Worm (Caenorhabditis elegans) whole organism, midembryonic: ENCODE results near the gene ule-5.

Experiments
- T22C8.4 ChIP-seq: fragments of 200-800 bp; sonication (Bioruptor generic); IDR thresholded peaks from 2 replicates; pipeline ENCODE4 v1.3.6; 2022; ENCODE audit warnings: missing genetic modification characterization, missing compliant biosample characterization
- cog-1 ChIP-seq: sonication (generic microtip); optimal IDR thresholded peaks from 2 replicates; lab custom pipeline; 2016; ENCODE audit warnings: missing genetic modification characterization, missing compliant biosample characterization
- flt-1 ChIP-seq: fragments of 200-800 bp; sonication (Bioruptor generic); IDR thresholded peaks from 2 replicates; pipeline ENCODE4 v1.3.6; 2022; ENCODE audit warnings: missing genetic modification characterization, missing compliant biosample characterization
- klf-2 ChIP-seq: fragments of 200-800 bp; sonication (Bioruptor generic); conservative IDR thresholded peaks from 2 replicates; pipeline ENCODE4 v1.3.6; 2022; ENCODE audit warnings: missing genetic modification reagents, missing genetic modification characterization, missing compliant biosample characterization
- med-1 ChIP-seq: sonication (generic microtip); optimal IDR thresholded peaks from 2 replicates; lab custom pipeline; 2017; ENCODE audit warnings: missing genetic modification characterization, mild to moderate bottlenecking, missing compliant biosample characterization, antibody characterized with exemption, missing genetic modification reagents; ENCODE audit not compliant: insufficient read depth
- ref-1 ChIP-seq: fragments of 200-800 bp; sonication (Bioruptor generic); conservative IDR thresholded peaks from 2 replicates; pipeline ENCODE4 v1.3.6; 2022; ENCODE audit warnings: missing genetic modification reagents, missing genetic modification characterization, missing compliant biosample characterization
- tab-1 ChIP-seq: fragments of 200-800 bp; sonication (Bioruptor generic); IDR thresholded peaks from 2 replicates; pipeline ENCODE4 v1.3.6; 2022; ENCODE audit warnings: missing genetic modification characterization, missing compliant biosample characterization
- ztf-23 ChIP-seq: fragments of 200-800 bp; sonication (Bioruptor generic); IDR thresholded peaks from 2 replicates; pipeline ENCODE4 v1.3.6; 2022; ENCODE audit warnings: missing genetic modification reagents, missing genetic modification characterization, missing compliant biosample characterization
- ztf-29 ChIP-seq: fragments of 200-800 bp; sonication (Bioruptor generic); IDR thresholded peaks from 2 replicates; pipeline ENCODE4 v1.3.6; 2022; ENCODE audit warnings: missing genetic modification reagents, missing genetic modification characterization, missing compliant biosample characterization

The ule-5 gene

DNA sequence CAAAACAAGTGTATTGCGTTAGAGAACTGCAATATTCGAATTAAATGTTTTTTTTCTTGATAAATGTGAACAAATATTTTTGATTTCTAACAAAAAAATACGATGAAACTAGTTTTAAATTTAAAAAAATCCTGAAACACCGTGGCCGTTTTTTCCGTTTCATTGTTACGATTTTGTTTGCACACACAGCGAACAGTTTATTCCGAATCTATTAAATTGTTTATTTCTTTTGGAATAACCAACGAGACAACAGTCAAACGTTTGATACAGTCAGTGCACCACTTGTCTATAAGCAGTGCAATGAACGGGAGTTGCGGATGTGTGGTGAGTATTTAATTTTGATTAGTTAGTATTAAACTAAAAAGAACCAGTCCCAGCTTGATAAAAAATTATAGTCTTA is 33.8 kb downstream of the ule-5 start, which contains the start of gene Y62H9A.13:
Gene Y62H9A.13 (plus strand): TSS at position 301 of the 400 bp plus-strand sequence.
- TF ChIP-seq T22C8.4 (GFP tag; lab: Robert Waterston, UW) (no peak), flt-1 (no peak), tab-1 (no peak), klf-2 (GFP tag; lab: Robert Waterston, UW) (no peak), cog-1 (no peak), ztf-23 (no peak), med-1 (GFP tag; lab: Kevin White, UChicago) (no peak), ref-1 (GFP tag; lab: Robert Waterston, UW) (no peak)

DNA sequence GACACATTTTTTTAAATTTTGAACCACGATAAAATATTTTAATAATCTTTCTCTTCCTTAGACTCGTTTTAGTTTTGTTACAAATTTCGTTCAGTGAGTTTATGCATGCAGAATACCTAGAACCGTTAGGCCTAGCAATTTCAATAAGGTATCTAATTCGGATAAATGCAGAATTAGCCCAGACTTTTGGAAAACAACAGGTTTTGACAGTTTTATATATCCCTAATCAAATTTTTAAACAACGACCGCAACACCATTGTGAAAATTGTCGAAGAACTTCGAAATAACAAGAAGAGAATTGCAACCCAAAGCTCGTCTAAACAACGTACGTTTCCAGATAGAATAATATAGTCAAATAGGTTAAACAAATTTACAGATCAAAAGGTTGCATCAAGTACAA is 35.1 kb downstream of the ule-5 start, which contains the start of gene Y62H9A.16:
Gene Y62H9A.16 (plus strand): TSS at position 301 of the 400 bp plus-strand sequence.
- TF ChIP-seq klf-2 (GFP tag; lab: Robert Waterston, UW) = no peak
- TF ChIP-seq flt-1 = no peak
- no peak for TF ChIP-seq tab-1
- TF ChIP-seq med-1 (GFP tag; lab: Kevin White, UChicago) = no peak
- no peak for TF ChIP-seq ref-1 (GFP tag; lab: Robert Waterston, UW)
- no peak for TF ChIP-seq T22C8.4 (GFP tag; lab: Robert Waterston, UW)
- TF ChIP-seq cog-1 = no peak
- no peak for TF ChIP-seq ztf-29 (GFP tag; lab: Robert Waterston, UW)
- no peak for TF ChIP-seq ztf-23

DNA sequence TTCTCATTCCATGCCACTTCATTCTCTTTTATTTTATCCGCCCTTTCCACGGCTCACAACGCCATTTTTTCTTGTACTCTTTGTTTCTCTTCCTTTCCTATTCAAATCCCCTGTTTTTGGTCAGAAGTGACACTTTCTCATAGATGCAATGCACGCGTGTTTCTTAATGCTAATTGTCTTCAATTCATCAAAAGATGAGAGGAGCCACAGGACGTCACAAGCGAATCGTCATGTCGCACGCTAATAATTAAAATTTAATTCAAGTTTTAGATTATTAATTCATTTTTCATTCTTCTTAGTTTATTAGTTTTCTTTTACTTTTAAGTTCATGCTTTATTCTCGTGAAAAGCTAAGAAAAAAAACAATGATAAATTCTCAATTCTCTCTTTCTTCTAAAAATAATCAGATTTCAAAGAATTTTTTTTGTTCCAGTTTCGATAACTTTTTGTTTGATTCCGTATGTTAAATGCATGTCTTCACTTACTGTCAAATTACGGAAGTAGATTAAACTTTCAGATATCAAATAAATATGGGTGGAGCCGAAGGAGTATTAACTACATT is 37.9 kb downstream of the ule-5 start, which contains the start of gene Y62H9A.14:
Gene Y62H9A.14 (plus strand): TSS at position 511 of the 561 bp plus-strand sequence.
- no peak for TF ChIP-seq med-1 (GFP tag; lab: Kevin White, UChicago)
- TF ChIP-seq flt-1 = no peak
- no peak for TF ChIP-seq cog-1
- TF ChIP-seq tab-1 = no peak
- no peak for TF ChIP-seq ref-1 (GFP tag; lab: Robert Waterston, UW)
- TF ChIP-seq klf-2 (GFP tag; lab: Robert Waterston, UW) = no peak
- no peak for TF ChIP-seq T22C8.4 (GFP tag; lab: Robert Waterston, UW)
- no peak for TF ChIP-seq ztf-23

- TF ChIP-seq klf-2 (GFP tag; lab: Robert Waterston, UW) (no peak), ref-1 (GFP tag; lab: Robert Waterston, UW) (no peak), tab-1 (no peak), flt-1 (no peak), ztf-23 (no peak), med-1 (GFP tag; lab: Kevin White, UChicago) (no peak), T22C8.4 (GFP tag; lab: Robert Waterston, UW) (no peak)
Observed at ce11 chrX:11924158-11924557, 41.2 kb downstream of the ule-5 start, which contains the start of gene F55G7.1. Gene F55G7.1 (plus strand): TSS chrX:11924433.

ce11 chrX:11925243-11925642 is 42.3 kb downstream of the ule-5 start:
- TF ChIP-seq klf-2 (GFP tag; lab: Robert Waterston, UW) (no peak), tab-1 (no peak), ref-1 (GFP tag; lab: Robert Waterston, UW) (no peak)

DNA sequence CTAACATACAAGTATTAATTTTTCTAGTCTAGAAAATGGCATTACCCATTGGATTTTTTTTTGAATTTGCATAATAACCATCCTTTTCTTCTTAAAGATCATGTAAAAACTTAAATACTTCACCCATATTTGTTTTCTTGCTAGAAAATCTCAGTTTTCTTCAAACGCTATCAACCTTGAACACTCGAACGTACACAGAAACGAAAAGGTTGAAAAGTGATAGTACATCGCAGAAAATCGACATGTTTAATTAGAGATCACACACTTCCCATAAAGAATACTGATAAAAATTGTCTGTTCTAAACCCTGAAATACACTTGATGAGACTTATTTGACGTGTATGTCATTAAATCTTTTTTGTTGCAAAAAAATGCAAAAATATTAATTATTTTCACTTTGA is 44.7 kb downstream of the ule-5 start, which contains the start of gene F55G7.4:
Gene F55G7.4 (plus strand): TSS at position 301 of the 400 bp plus-strand sequence.
- TF ChIP-seq ztf-29 (GFP tag; lab: Robert Waterston, UW) (no peak), tab-1 (no peak), klf-2 (GFP tag; lab: Robert Waterston, UW) (no peak)

- no peak for TF ChIP-seq tab-1
- TF ChIP-seq ztf-23 = no peak
- no peak for TF ChIP-seq T22C8.4 (GFP tag; lab: Robert Waterston, UW)
- no peak for TF ChIP-seq ztf-29 (GFP tag; lab: Robert Waterston, UW)
- TF ChIP-seq cog-1 = no peak
- no peak for TF ChIP-seq ref-1 (GFP tag; lab: Robert Waterston, UW)
- no peak for TF ChIP-seq med-1 (GFP tag; lab: Kevin White, UChicago)
- no peak for TF ChIP-seq flt-1
- TF ChIP-seq klf-2 (GFP tag; lab: Robert Waterston, UW) = no peak
Observed at ce11 chrX:11931559-11931958, 48.6 kb downstream of the ule-5 start, which contains the start of gene dot-1.4. Gene dot-1.4 (minus strand): TSS chrX:11931659.

- TF ChIP-seq klf-2 (GFP tag; lab: Robert Waterston, UW) (no peak), ref-1 (GFP tag; lab: Robert Waterston, UW) (no peak), med-1 (GFP tag; lab: Kevin White, UChicago) (no peak), cog-1 (no peak), ztf-29 (GFP tag; lab: Robert Waterston, UW) (no peak), tab-1 (0 out of 2 replicates have a peak, but pooled peaks have one; percentile 32), T22C8.4 (GFP tag; lab: Robert Waterston, UW) (no peak), ztf-23 (no peak), flt-1 (0 out of 2 replicates have a peak, but pooled peaks have one; percentile 32)
Observed at ce11 chrX:11933547-11933946, 50.6 kb downstream of the ule-5 start.
